Fruit fly (Drosophila melanogaster): ENCODE measurements around the gene CG12395.

DNA sequence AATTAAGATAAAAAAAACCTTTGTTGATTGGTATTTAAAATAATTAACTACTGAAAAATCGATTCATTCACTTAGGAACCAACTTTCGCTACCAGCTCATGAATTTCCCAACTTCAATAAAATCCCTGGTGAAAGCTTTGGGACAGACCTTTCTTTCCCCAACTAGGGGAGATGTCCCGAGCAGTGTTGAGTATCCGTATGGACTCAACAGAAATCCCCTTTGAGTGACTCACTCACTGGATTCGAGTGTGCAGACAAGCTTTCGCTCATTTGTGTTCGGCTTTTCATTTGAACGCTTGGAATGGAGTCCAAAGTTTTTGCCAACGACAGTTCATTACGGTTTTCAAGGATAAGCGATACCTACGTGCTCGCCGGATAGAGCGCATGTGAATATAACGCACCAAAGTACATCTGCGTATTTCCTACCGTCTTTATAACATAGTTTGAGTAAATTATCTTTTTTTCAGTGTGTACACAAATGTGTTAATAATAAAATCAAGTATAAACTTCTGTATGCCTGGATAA is 778 bp upstream of the CG12395 start, which contains the start of gene dpr18:
- TF ChIP-seq usp (GFP tag; optimal IDR thresholded peaks at IDR 0.05) (no peak), psq (optimal IDR thresholded peaks at IDR 0.05) (no peak), Dll (optimal IDR thresholded peaks at IDR 0.05) (no peak), CG8478 (optimal IDR thresholded peaks at IDR 0.05) (no peak)
